Worm (Caenorhabditis elegans) whole organism, L2 larva: ENCODE data around the gene end-1.

Source experiments
- R02D3.7 ChIP-seq: fragments of 150-350 bp; optimal IDR thresholded peaks from 2 replicates; lab custom pipeline; 2014; ENCODE audit warnings: missing biosample characterization, missing genetic modification characterization
- ama-1 ChIP-seq: fragments of 150-350 bp; optimal IDR thresholded peaks from 2 replicates; lab custom pipeline; 2018; ENCODE audit warnings: inconsistent platforms
- egl-27 ChIP-seq: sonication (generic microtip); optimal IDR thresholded peaks from 3 replicates; lab custom pipeline; 2017; ENCODE audit warnings: missing biosample characterization, missing genetic modification reagents, missing genetic modification characterization
- elt-3 ChIP-seq: sonication (generic microtip); optimal IDR thresholded peaks from 2 replicates; lab custom pipeline; 2017; ENCODE audit warnings: missing biosample characterization, missing genetic modification characterization
- fos-1 ChIP-seq: fragments of 150-350 bp; optimal IDR thresholded peaks from 2 replicates; lab custom pipeline; 2014; ENCODE audit warnings: missing biosample characterization, missing genetic modification characterization
- lin-39 ChIP-seq: fragments of 150-350 bp; optimal IDR thresholded peaks from 2 replicates; lab custom pipeline; 2014; ENCODE audit warnings: missing biosample characterization, missing genetic modification reagents, missing genetic modification characterization
- lsy-2 ChIP-seq, 2 experiments: fragments of 150-350 bp in 1 of 2; sonication (generic microtip) in 1 of 2; optimal IDR thresholded peaks; 2 replicates each; lab custom pipeline; 2014 to 2017; ENCODE audit warnings: missing biosample characterization in 2 of 2, missing genetic modification characterization in 2 of 2
- nhr-129 ChIP-seq: fragments of 150-350 bp; optimal IDR thresholded peaks from 2 replicates; lab custom pipeline; 2014; ENCODE audit warnings: missing biosample characterization, missing genetic modification characterization
- nhr-237 ChIP-seq: fragments of 150-350 bp; optimal IDR thresholded peaks from 2 replicates; lab custom pipeline; 2014; ENCODE audit warnings: missing biosample characterization, missing genetic modification characterization
- sem-4 ChIP-seq: fragments of 150-350 bp; optimal IDR thresholded peaks from 2 replicates; lab custom pipeline; 2014; ENCODE audit warnings: missing biosample characterization, missing genetic modification reagents, missing genetic modification characterization
- sma-9 ChIP-seq, 2 experiments: fragments of 150-350 bp in 1 of 2; sonication (generic microtip) in 1 of 2; optimal IDR thresholded peaks; 2 replicates each; lab custom pipeline; 2014 to 2016; ENCODE audit warnings: missing genetic modification characterization in 2 of 2, mild to moderate bottlenecking in 1 of 2, missing biosample characterization in 1 of 2, missing compliant biosample characterization in 1 of 2, missing genetic modification reagents in 1 of 2, moderate library complexity in 1 of 2
- unc-39 ChIP-seq: fragments of 150-350 bp; optimal IDR thresholded peaks from 2 replicates; lab custom pipeline; 2014; ENCODE audit warnings: missing biosample characterization, missing genetic modification characterization
- ztf-4 ChIP-seq: fragments of 150-350 bp; optimal IDR thresholded peaks from 2 replicates; lab custom pipeline; 2014; ENCODE audit warnings: missing biosample characterization, missing genetic modification characterization

DNA sequence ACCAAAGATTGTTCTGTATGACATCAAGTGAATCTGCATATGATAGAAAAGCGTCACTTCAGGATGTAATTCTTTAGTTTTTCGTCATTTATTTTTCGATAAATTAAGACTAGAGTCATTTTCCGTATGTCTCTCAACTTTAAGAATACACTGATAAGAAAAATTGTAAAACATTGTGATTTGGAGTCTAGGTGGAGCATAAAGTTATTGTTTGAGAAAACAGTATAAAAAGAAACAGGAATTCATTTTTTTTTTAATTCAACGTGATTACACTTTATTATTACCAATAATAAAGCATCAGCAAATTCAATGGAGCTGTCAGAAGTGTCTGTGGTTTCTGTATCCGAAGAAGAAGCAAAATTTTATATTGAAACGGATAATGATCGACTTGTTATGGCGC lies 35.9 kb upstream of the end-1 start, which contains the start of gene R10D12.6:
- TF ChIP-seq nhr-237 (tag; lab: Kevin White, UChicago) = no peak
- no peak for TF ChIP-seq ztf-4 (tag; lab: Kevin White, UChicago)
- no peak for TF ChIP-seq unc-39
- no peak for TF ChIP-seq egl-27 (tag; lab: Kevin White, UChicago)
- TF ChIP-seq sem-4 (tag; lab: Kevin White, UChicago) = no peak
- no peak for TF ChIP-seq lin-39
- no peak for TF ChIP-seq elt-3 (tag; lab: Kevin White, UChicago)
- peak; percentile 27 for TF ChIP-seq fos-1 (tag; lab: Kevin White, UChicago)
- TF ChIP-seq sma-9 (GFP tag; optimal IDR thresholded peaks at IDR 0.05; lab: Kevin White, UChicago) = no peak
- TF ChIP-seq sma-9 (tag; optimal IDR thresholded peaks at IDR 0.05; lab: Kevin White, UChicago) = no peak
- no peak for TF ChIP-seq lsy-2 (tag; optimal IDR thresholded peaks at IDR 0.05; lab: Kevin White, UChicago)
- TF ChIP-seq ama-1 (lab: Kevin White, UChicago) = no peak
- no peak for TF ChIP-seq nhr-129
- no peak for TF ChIP-seq R02D3.7 (tag; lab: Kevin White, UChicago)
